Worm (Caenorhabditis elegans): ENCODE data around the gene T16A1.4.

- no peak for TF ChIP-seq daf-12 (tag; optimal IDR thresholded peaks at IDR 0.05)
- TF ChIP-seq rbr-2 (tag; optimal IDR thresholded peaks at IDR 0.05), result no peak
- TF ChIP-seq snpc-4 (tag; optimal IDR thresholded peaks at IDR 0.05), result no peak
- no peak for TF ChIP-seq zip-2 (tag; optimal IDR thresholded peaks at IDR 0.05)
- no peak for TF ChIP-seq unc-62 (GFP tag; optimal IDR thresholded peaks at IDR 0.05 in 1 of 2)
- TF ChIP-seq unc-62 (tag; optimal IDR thresholded peaks at IDR 0.05), result no peak
- no peak for TF ChIP-seq nhr-25 (tag; optimal IDR thresholded peaks at IDR 0.05; ENCODE audit: borderline replicate concordance, insufficient read depth)
- no peak for TF ChIP-seq unc-39 (tag; optimal IDR thresholded peaks at IDR 0.05)
These were observed 48.1 kb upstream of the T16A1.4 start, which contains the start of gene F59H6.14 for ce11 chrII:2033286-2033685.
